Worm (Caenorhabditis elegans) whole organism, young adult: Measurements from ENCODE around the gene mbk-1.

Experiments used
- B0019.2 ChIP-seq: fragments of 200-800 bp; sonication (Bioruptor generic); conservative IDR thresholded peaks from 2 replicates; pipeline ENCODE4 v1.3.6; 2022; ENCODE audit warnings: missing genetic modification reagents, missing genetic modification characterization, missing compliant biosample characterization
- F23B12.7 ChIP-seq: sonication (generic microtip); optimal IDR thresholded peaks from 2 replicates; lab custom pipeline; 2017; ENCODE audit warnings: missing genetic modification characterization, mild to moderate bottlenecking, missing compliant biosample characterization, antibody characterized with exemption, moderate library complexity; ENCODE audit not compliant: insufficient read depth
- dpl-1 ChIP-seq: fragments of 150-350 bp; optimal IDR thresholded peaks from 2 replicates; lab custom pipeline; 2014; ENCODE audit warnings: missing biosample characterization, missing genetic modification reagents, missing genetic modification characterization
- fkh-3 ChIP-seq: sonication (generic microtip); optimal IDR thresholded peaks from 2 replicates; lab custom pipeline; 2016; ENCODE audit warnings: mild to moderate bottlenecking, missing genetic modification characterization, missing compliant biosample characterization
- hsf-1 ChIP-seq: fragments of 200-800 bp; sonication (Bioruptor generic); IDR thresholded peaks from 2 replicates; pipeline ENCODE4 v1.3.6; 2022; ENCODE audit warnings: missing genetic modification reagents, missing genetic modification characterization, missing compliant biosample characterization
- lag-1 ChIP-seq: fragments of 200-800 bp; sonication (Bioruptor generic); IDR thresholded peaks from 2 replicates; pipeline ENCODE4 v1.3.6; 2022; ENCODE audit warnings: missing genetic modification reagents, missing genetic modification characterization, missing compliant biosample characterization
- mcd-1 ChIP-seq: fragments of 200-800 bp; sonication (Bioruptor generic); IDR thresholded peaks from 2 replicates; pipeline ENCODE4 v1.3.6; 2022; ENCODE audit warnings: missing genetic modification reagents, missing genetic modification characterization, missing compliant biosample characterization
- nfya-1 ChIP-seq: sonication (generic microtip); optimal IDR thresholded peaks from 2 replicates; lab custom pipeline; 2017; ENCODE audit warnings: antibody characterized with exemption, missing compliant biosample characterization, missing genetic modification characterization, borderline replicate concordance; ENCODE audit not compliant: insufficient read depth
- pha-4 ChIP-seq: fragments of 150-350 bp; sonication (generic microtip); optimal IDR thresholded peaks from 2 replicates; lab custom pipeline; 2014; ENCODE audit warnings: missing biosample characterization, missing genetic modification reagents, missing genetic modification characterization
- sdz-38 ChIP-seq: sonication (generic microtip); optimal IDR thresholded peaks from 2 replicates; lab custom pipeline; 2016; ENCODE audit warnings: missing genotype, missing genetic modification characterization, missing compliant biosample characterization
- snpc-4 ChIP-seq, 5 experiments: fragments of 150-350 bp in 1 of 5; sonication (generic microtip) in 4 of 5; optimal IDR thresholded peaks; 2 replicates each; lab custom pipeline; 2014 to 2018; ENCODE audit warnings: missing genetic modification characterization in 5 of 5, missing biosample characterization in 3 of 5, antibody characterized with exemption in 2 of 5, mild to moderate bottlenecking in 2 of 5, missing compliant biosample characterization in 2 of 5, missing genotype in 2 of 5, moderate library complexity in 2 of 5, missing genetic modification reagents in 1 of 5
- tlf-1 ChIP-seq: fragments of 200-800 bp; sonication (Bioruptor generic); optimal IDR thresholded peaks from 2 replicates; lab custom pipeline; 2018; ENCODE audit warnings: mild to moderate bottlenecking, missing genetic modification characterization, missing compliant biosample characterization
- unc-62 ChIP-seq: fragments of 150-350 bp; optimal IDR thresholded peaks from 2 replicates; lab custom pipeline; 2014; ENCODE audit warnings: missing biosample characterization, missing genetic modification reagents, missing genetic modification characterization
- ztf-25 ChIP-seq: fragments of 200-800 bp; sonication (Bioruptor generic); IDR thresholded peaks from 2 replicates; pipeline ENCODE4 v1.3.6; 2022; ENCODE audit warnings: missing genetic modification reagents, missing genetic modification characterization, missing compliant biosample characterization

DNA sequence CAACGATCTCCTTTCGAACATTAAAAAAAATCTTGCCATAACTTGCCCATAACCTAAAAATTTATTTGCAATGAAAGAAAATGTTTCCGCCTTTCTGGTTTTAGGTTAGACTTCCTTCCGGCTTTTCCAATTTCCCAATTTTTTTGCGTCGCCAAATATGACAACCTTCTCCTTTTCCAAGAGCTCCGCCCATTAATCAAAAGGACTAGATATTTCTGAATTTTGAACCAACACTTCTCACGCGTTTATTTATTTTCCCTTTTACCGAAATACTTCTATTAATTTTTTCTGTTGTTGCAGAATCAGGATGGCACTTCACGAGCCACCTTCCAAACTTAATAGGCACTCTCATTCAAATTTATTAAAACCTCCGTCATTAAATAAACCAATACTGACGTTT is 21.3 kb upstream of the mbk-1 start, which contains the start of gene egrh-1:
- TF ChIP-seq ztf-25 (GFP tag; lab: Robert Waterston, UW) = no peak
- no peak for TF ChIP-seq unc-62 (GFP tag; lab: Kevin White, UChicago)
- TF ChIP-seq dpl-1 (GFP tag; lab: Kevin White, UChicago) = no peak
- TF ChIP-seq snpc-4 (GFP tag; optimal IDR thresholded peaks at IDR 0.05; lab: Kevin White, UChicago) = no peak
- TF ChIP-seq snpc-4 (tag; optimal IDR thresholded peaks at IDR 0.05; lab: Kevin White, UChicago) = no peak
- TF ChIP-seq nfya-1 (tag; lab: Kevin White, UChicago) = no peak
- no peak for TF ChIP-seq fkh-3
- no peak for TF ChIP-seq tlf-1
- TF ChIP-seq pha-4 (tag; lab: Kevin White, UChicago) = no peak
- no peak for TF ChIP-seq B0019.2 (GFP tag; lab: Robert Waterston, UW)
- TF ChIP-seq F23B12.7 (tag; lab: Kevin White, UChicago) = no peak
- TF ChIP-seq hsf-1 (GFP tag; lab: Robert Waterston, UW) = no peak
- TF ChIP-seq mcd-1 (GFP tag; lab: Robert Waterston, UW) = no peak
- no peak for TF ChIP-seq lag-1 (GFP tag; lab: Robert Waterston, UW)
- TF ChIP-seq sdz-38 (tag; lab: Kevin White, UChicago) = no peak
